Fruit fly (Drosophila melanogaster) whole organism, embryonic: ENCODE data around the gene spo.
A peak's percentile ranks its signal among the peaks of the same experiment; 100 is the strongest.

Experiments
- Bgb ChIP-seq: fragments of 200-800 bp; sonication (Bioruptor generic); IDR thresholded peaks from 2 replicates; pipeline ENCODE4 v1.3.6; 2022; ENCODE audit warnings: missing biosample characterization, missing genetic modification characterization; ENCODE audit not compliant: partially characterized antibody
- CG10147 ChIP-seq: fragments of 200-800 bp; sonication (Bioruptor generic); optimal IDR thresholded peaks from 2 replicates; lab custom pipeline; 2019; ENCODE audit warnings: missing biosample characterization, mild to moderate bottlenecking, missing genetic modification characterization, moderate library complexity
- CG11398 ChIP-seq: fragments of 200-800 bp; sonication (Bioruptor generic); optimal IDR thresholded peaks from 2 replicates; lab custom pipeline; 2016; ENCODE audit warnings: missing biosample characterization, missing genetic modification characterization
- CG13123 ChIP-seq: fragments of 200-800 bp; sonication (Bioruptor generic); optimal IDR thresholded peaks from 2 replicates; lab custom pipeline; 2016; ENCODE audit warnings: missing biosample characterization, missing genetic modification characterization
- CG13287 ChIP-seq: fragments of 200-800 bp; sonication (Bioruptor generic); IDR thresholded peaks from 2 replicates; pipeline ENCODE4 v1.3.6; 2022; ENCODE audit warnings: missing biosample characterization, missing genetic modification characterization; ENCODE audit not compliant: partially characterized antibody
- CG15011 ChIP-seq: fragments of 200-800 bp; sonication (Bioruptor generic); optimal IDR thresholded peaks from 3 replicates; lab custom pipeline; 2018; ENCODE audit warnings: missing biosample characterization, mild to moderate bottlenecking, missing genetic modification characterization
- CG16779 ChIP-seq: fragments of 200-800 bp; sonication (Bioruptor generic); IDR thresholded peaks from 2 replicates; pipeline ENCODE4 v1.3.6; 2022; ENCODE audit warnings: missing biosample characterization, missing genetic modification characterization
- CG16813 ChIP-seq: fragments of 200-800 bp; sonication (Bioruptor generic); IDR thresholded peaks from 3 replicates; pipeline ENCODE4 v1.3.6; 2022; ENCODE audit warnings: missing biosample characterization, missing genetic modification characterization; ENCODE audit not compliant: partially characterized antibody
- CG16863 ChIP-seq: fragments of 200-800 bp; sonication (Bioruptor generic); optimal IDR thresholded peaks from 3 replicates; lab custom pipeline; 2016; ENCODE audit warnings: missing biosample characterization, missing genetic modification characterization
- CG17802 ChIP-seq: fragments of 200-800 bp; sonication (Bioruptor generic); optimal IDR thresholded peaks from 2 replicates; lab custom pipeline; 2018; ENCODE audit warnings: missing biosample characterization, mild to moderate bottlenecking, missing genetic modification characterization, moderate library complexity
- CG18599 ChIP-seq: fragments of 200-800 bp; sonication (Bioruptor generic); optimal IDR thresholded peaks from 3 replicates; lab custom pipeline; 2017; ENCODE audit warnings: missing biosample characterization, missing genetic modification characterization, mild to moderate bottlenecking, moderate library complexity, missing genetic modification reagents
- CG2120 ChIP-seq: fragments of 200-800 bp; sonication (Bioruptor generic); optimal IDR thresholded peaks from 3 replicates; lab custom pipeline; 2016; ENCODE audit warnings: missing biosample characterization, missing genetic modification characterization
- CG2875 ChIP-seq: fragments of 200-800 bp; sonication (Bioruptor generic); optimal IDR thresholded peaks from 2 replicates; lab custom pipeline; 2017; ENCODE audit warnings: missing biosample characterization, mild to moderate bottlenecking, missing genetic modification characterization, missing genetic modification reagents
- CG30431 ChIP-seq: fragments of 200-800 bp; sonication (Bioruptor generic); optimal IDR thresholded peaks from 2 replicates; lab custom pipeline; 2017; ENCODE audit warnings: missing biosample characterization, missing genetic modification characterization
- CG34224 ChIP-seq: fragments of 200-800 bp; sonication (Bioruptor generic); IDR thresholded peaks from 3 replicates; pipeline ENCODE4 v1.3.6; 2022; ENCODE audit warnings: missing biosample characterization, missing genetic modification characterization; ENCODE audit not compliant: partially characterized antibody
- CG4282 ChIP-seq: fragments of 200-800 bp; sonication (Bioruptor generic); optimal IDR thresholded peaks from 2 replicates; lab custom pipeline; 2016; ENCODE audit warnings: missing biosample characterization, missing genetic modification characterization
- CG5953 ChIP-seq: fragments of 200-800 bp; sonication (Bioruptor generic); IDR thresholded peaks from 2 replicates; pipeline ENCODE4 v1.3.6; 2022; ENCODE audit warnings: missing biosample characterization, missing genetic modification characterization
- CG8478 ChIP-seq: fragments of >200 bp; optimal IDR thresholded peaks from 2 replicates; lab custom pipeline; 2018
- CG9817 ChIP-seq: fragments of 200-800 bp; sonication (Bioruptor generic); optimal IDR thresholded peaks from 2 replicates; lab custom pipeline; 2018; ENCODE audit warnings: missing biosample characterization, mild to moderate bottlenecking, missing genetic modification characterization, moderate library complexity
- D19A ChIP-seq: fragments of 200-800 bp; optimal IDR thresholded peaks from 3 replicates; lab custom pipeline; 2019; ENCODE audit warnings: missing biosample characterization, mild to moderate bottlenecking, missing genetic modification characterization, moderate library complexity
- D19B ChIP-seq: fragments of 200-800 bp; sonication (Bioruptor generic); optimal IDR thresholded peaks from 2 replicates; lab custom pipeline; 2017; ENCODE audit warnings: missing biosample characterization, mild to moderate bottlenecking, missing genetic modification characterization
- Dll ChIP-seq: fragments of 200-800 bp; sonication (Bioruptor generic); IDR thresholded peaks from 4 replicates; pipeline ENCODE4 v1.3.6; 2022; ENCODE audit warnings: missing biosample characterization, missing genetic modification characterization; ENCODE audit not compliant: partially characterized antibody
- E2f1 ChIP-seq: fragments of 200-800 bp; sonication (Bioruptor generic); IDR thresholded peaks from 2 replicates; pipeline ENCODE4 v1.3.6; 2022; ENCODE audit warnings: missing biosample characterization, missing genetic modification characterization
- Gsc ChIP-seq: fragments of 200-800 bp; sonication (Bioruptor generic); IDR thresholded peaks from 2 replicates; pipeline ENCODE4 v1.3.6; 2022; ENCODE audit warnings: missing biosample characterization, missing genetic modification characterization
- Med ChIP-seq: fragments of 200-800 bp; sonication (Bioruptor generic); peaks from one replicate; lab custom pipeline; 2016; ENCODE audit warnings: missing biosample characterization, missing genetic modification characterization, mild to moderate bottlenecking, inconsistent platforms, moderate library complexity
- Opbp ChIP-seq: fragments of 200-800 bp; sonication (Bioruptor generic); IDR thresholded peaks from 3 replicates; pipeline ENCODE4 v1.3.6; 2022; ENCODE audit warnings: missing biosample characterization, missing genetic modification characterization; ENCODE audit not compliant: partially characterized antibody
- Rx ChIP-seq: fragments of 200-800 bp; sonication (Bioruptor generic); IDR thresholded peaks from 2 replicates; pipeline ENCODE4 v1.3.6; 2022; ENCODE audit warnings: missing biosample characterization, missing genetic modification characterization
- Ssrp ChIP-seq: fragments of 200-800 bp; sonication (Bioruptor generic); optimal IDR thresholded peaks from 2 replicates; lab custom pipeline; 2018; ENCODE audit warnings: missing biosample characterization, mild to moderate bottlenecking, missing genetic modification characterization, moderate library complexity
- ab ChIP-seq: fragments of 200-800 bp; sonication (Bioruptor generic); optimal IDR thresholded peaks from 2 replicates; lab custom pipeline; 2016; ENCODE audit warnings: missing biosample characterization, missing genetic modification characterization
- aop ChIP-seq: fragments of 200-800 bp; sonication (Bioruptor generic); IDR thresholded peaks from 2 replicates; pipeline ENCODE4 v1.3.6; 2022; ENCODE audit warnings: missing biosample characterization, missing genetic modification characterization
- ase ChIP-seq: fragments of 200-800 bp; sonication (Bioruptor generic); IDR thresholded peaks from 3 replicates; pipeline ENCODE4 v1.3.6; 2022; ENCODE audit warnings: missing biosample characterization, missing genetic modification characterization
- ato ChIP-seq: fragments of 200-800 bp; sonication (Bioruptor generic); IDR thresholded peaks from 2 replicates; pipeline ENCODE4 v1.3.6; 2022; ENCODE audit warnings: missing biosample characterization, missing genetic modification characterization; ENCODE audit not compliant: partially characterized antibody
- bsh ChIP-seq, 2 experiments: fragments of 200-800 bp; sonication (Bioruptor generic); optimal IDR thresholded peaks; 2 replicates each; lab custom pipeline; 2017 to 2018; ENCODE audit warnings: mild to moderate bottlenecking in 2 of 2, missing biosample characterization in 2 of 2, missing genetic modification characterization in 2 of 2, moderate library complexity in 1 of 2
- chif ChIP-seq, 2 experiments: fragments of 200-800 bp; sonication (Bioruptor generic); optimal IDR thresholded peaks; 3 replicates each; lab custom pipeline; 2016; ENCODE audit warnings: missing biosample characterization in 2 of 2, missing genetic modification characterization in 2 of 2
- corto ChIP-seq: fragments of 200-800 bp; sonication (Bioruptor generic); optimal IDR thresholded peaks from 2 replicates; lab custom pipeline; 2016; ENCODE audit warnings: missing biosample characterization, mild to moderate bottlenecking, missing genetic modification characterization, moderate library complexity
- ems ChIP-seq: fragments of 200-800 bp; sonication (Bioruptor generic); optimal IDR thresholded peaks from 3 replicates; lab custom pipeline; 2016; ENCODE audit warnings: missing biosample characterization, missing genetic modification characterization
- exex ChIP-seq: fragments of 200-800 bp; sonication (Bioruptor generic); optimal IDR thresholded peaks from 4 replicates; lab custom pipeline; 2018; ENCODE audit warnings: missing biosample characterization, mild to moderate bottlenecking, missing genetic modification characterization, moderate library complexity
- fd64A ChIP-seq: fragments of 200-800 bp; sonication (Bioruptor generic); optimal IDR thresholded peaks from 3 replicates; lab custom pipeline; 2018; ENCODE audit warnings: missing biosample characterization, mild to moderate bottlenecking, missing genetic modification characterization
- ftz-f1 ChIP-seq: fragments of 200-800 bp; sonication (Bioruptor generic); optimal IDR thresholded peaks from 2 replicates; lab custom pipeline; 2016; ENCODE audit warnings: missing biosample characterization, missing genetic modification characterization
- grn ChIP-seq: fragments of 200-800 bp; sonication (Bioruptor generic); optimal IDR thresholded peaks from 3 replicates; lab custom pipeline; 2017; ENCODE audit warnings: missing biosample characterization, missing genetic modification characterization
- lilli ChIP-seq: fragments of 200-800 bp; sonication (Bioruptor generic); optimal IDR thresholded peaks from 3 replicates; lab custom pipeline; 2016; ENCODE audit warnings: missing biosample characterization, missing genetic modification characterization
- nerfin-2 ChIP-seq: fragments of 200-800 bp; sonication (Bioruptor generic); IDR thresholded peaks from 2 replicates; pipeline ENCODE4 v1.3.6; 2022; ENCODE audit warnings: missing biosample characterization, missing genetic modification characterization; ENCODE audit not compliant: partially characterized antibody
- p53 ChIP-seq: fragments of 200-800 bp; sonication (Bioruptor generic); optimal IDR thresholded peaks from 2 replicates; lab custom pipeline; 2016; ENCODE audit warnings: missing biosample characterization, missing genetic modification characterization
- pan ChIP-seq, 4 experiments: fragments of >200 bp in 3 of 4; fragments of 200-800 bp in 1 of 4; sonication (Bioruptor generic) in 1 of 4; optimal IDR thresholded peaks in 3 of 4; IDR thresholded peaks in 1 of 4; 2 replicates each; pipeline versions ENCODE4 v1.3.6 to Lab custom; 2017 to 2022; ENCODE audit warnings: missing biosample characterization in 2 of 4, missing genetic modification characterization in 2 of 4, mixed read lengths in 1 of 4
- pnt ChIP-seq: fragments of 200-800 bp; sonication (Bioruptor generic); optimal IDR thresholded peaks from 3 replicates; lab custom pipeline; 2016; ENCODE audit warnings: missing biosample characterization, missing genetic modification characterization
- psq ChIP-seq: fragments of 200-800 bp; sonication (Bioruptor generic); optimal IDR thresholded peaks from 2 replicates; lab custom pipeline; 2017; ENCODE audit warnings: missing biosample characterization, missing genetic modification characterization
- slbo ChIP-seq: fragments of 200-800 bp; sonication (Bioruptor generic); IDR thresholded peaks from 2 replicates; pipeline ENCODE4 v1.3.6; 2022; ENCODE audit warnings: missing biosample characterization, missing genetic modification characterization
- ssp ChIP-seq: fragments of 200-800 bp; sonication (Bioruptor generic); IDR thresholded peaks from 2 replicates; pipeline ENCODE4 v1.3.6; 2022; ENCODE audit warnings: missing biosample characterization, missing genetic modification characterization
- tin ChIP-seq: fragments of 200-800 bp; sonication (Bioruptor generic); optimal IDR thresholded peaks from 3 replicates; lab custom pipeline; 2016; ENCODE audit warnings: missing biosample characterization, missing genetic modification characterization
- tio ChIP-seq: fragments of 200-800 bp; sonication (Bioruptor generic); optimal IDR thresholded peaks from 2 replicates; lab custom pipeline; 2017; ENCODE audit warnings: missing biosample characterization, missing genetic modification characterization, inconsistent platforms

The spo gene

DNA sequence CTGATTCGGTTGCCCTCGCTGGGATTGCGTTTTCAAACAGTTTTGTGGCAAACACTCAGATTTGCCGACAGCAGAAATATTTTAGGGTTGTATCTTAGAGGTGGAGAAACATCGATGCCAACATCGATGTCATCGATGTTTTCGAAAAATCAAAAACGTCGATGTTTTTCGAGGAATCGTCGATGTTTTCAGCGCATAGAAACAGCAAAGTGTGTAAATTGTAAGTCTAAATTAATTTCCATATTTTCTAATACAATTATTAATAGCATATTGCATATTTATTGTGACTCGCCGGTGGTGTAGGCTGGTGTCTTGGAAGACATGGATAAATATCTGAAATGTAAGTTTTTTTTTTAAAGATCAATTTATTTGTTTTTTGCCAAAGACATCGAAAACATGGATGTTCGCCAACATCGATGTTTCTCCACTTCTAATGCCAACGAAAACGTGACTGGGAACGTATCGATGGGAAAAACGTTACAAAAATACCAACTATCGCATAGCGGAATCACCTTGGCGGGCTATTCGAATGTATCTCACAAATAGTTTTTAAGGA lies 11.6 kb upstream of the spo start, which contains the start of gene TM9SF3 (continued):
- peak; percentile 88 for TF ChIP-seq CG16813 (GFP tag; lab: Robert Waterston, UW)
- no peak for TF ChIP-seq CG17802 (tag; lab: Kevin White, UChicago)
- no peak for TF ChIP-seq Rx (GFP tag; lab: Robert Waterston, UW)
- no peak for TF ChIP-seq pnt (GFP tag; lab: Kevin White, UChicago)
- TF ChIP-seq pan (optimal IDR thresholded peaks at IDR 0.05; lab: Kevin White, UChicago) = no peak
- TF ChIP-seq pan (GFP tag; optimal IDR thresholded peaks at IDR 0.05 in 1 of 2, IDR thresholded peaks at IDR 0.05 in 1 of 2) = no peak
- TF ChIP-seq CG16779 (GFP tag; lab: Robert Waterston, UW) = no peak
- TF ChIP-seq slbo (GFP tag; lab: Robert Waterston, UW) = peak; percentile 46; the same call in 1 of the 2 replicates
- peak; percentile 49 for TF ChIP-seq CG2120
- TF ChIP-seq lilli (GFP tag; lab: Kevin White, UChicago) = peak; percentile 34
- TF ChIP-seq CG30431 (GFP tag; lab: Kevin White, UChicago) = no peak
- no peak for TF ChIP-seq exex (tag; lab: Kevin White, UChicago)
- TF ChIP-seq psq = no peak
- no peak for TF ChIP-seq Gsc (GFP tag; lab: Robert Waterston, UW)
- peak; percentile 78 for TF ChIP-seq Opbp (GFP tag; lab: Robert Waterston, UW)
- peak; percentile 84 for TF ChIP-seq CG34224 (GFP tag; lab: Robert Waterston, UW)
- peak; percentile 19 for TF ChIP-seq tin (GFP tag; lab: Kevin White, UChicago)
- TF ChIP-seq CG18599 (GFP tag; lab: Kevin White, UChicago) = no peak
- peak; percentile 25 for TF ChIP-seq CG10147 (GFP tag; lab: Kevin White, UChicago)
- no peak for TF ChIP-seq aop (GFP tag; lab: Robert Waterston, UW)
- no peak for TF ChIP-seq corto (GFP tag; lab: Kevin White, UChicago)
- peak; percentile 81 for TF ChIP-seq Bgb
- TF ChIP-seq CG8478 (lab: Kevin White, UChicago) = no peak
- no peak for TF ChIP-seq ab (GFP tag; lab: Kevin White, UChicago)
- TF ChIP-seq CG11398 (GFP tag; lab: Kevin White, UChicago) = no peak
- no peak for TF ChIP-seq E2f1
- peak; percentile 25 for TF ChIP-seq ems
- TF ChIP-seq CG5953 (GFP tag; lab: Robert Waterston, UW) = no peak
- TF ChIP-seq grn = no peak
- TF ChIP-seq ase (GFP tag; lab: Robert Waterston, UW) = no peak
- TF ChIP-seq CG4282 (GFP tag; lab: Kevin White, UChicago) = no peak
- no peak for TF ChIP-seq D19A
- no peak for TF ChIP-seq CG2875 (GFP tag; lab: Kevin White, UChicago)
- peak in 1 of 2 experiments; percentile 8 for TF ChIP-seq bsh (GFP tag; optimal IDR thresholded peaks at IDR 0.05; lab: Kevin White, UChicago)
- TF ChIP-seq nerfin-2 (GFP tag; lab: Robert Waterston, UW) = peak; percentile 83
- peak; percentile 89 for TF ChIP-seq CG13287 (GFP tag; lab: Robert Waterston, UW)
- TF ChIP-seq Ssrp (tag; lab: Kevin White, UChicago) = no peak
- peak; percentile 59 for TF ChIP-seq Med (GFP tag; lab: Kevin White, UChicago)
- peak; percentile 63 for TF ChIP-seq ato
- TF ChIP-seq p53 = no peak
- TF ChIP-seq CG15011 = no peak
- no peak for TF ChIP-seq fd64A (GFP tag; lab: Kevin White, UChicago)
- 0 out of 2 replicates have a peak, but pooled peaks have one; percentile 22 for TF ChIP-seq ssp (GFP tag; lab: Robert Waterston, UW)
- peak; percentile 13 for TF ChIP-seq tio (GFP tag; lab: Kevin White, UChicago)
- TF ChIP-seq D19B (GFP tag; lab: Kevin White, UChicago) = no peak
- TF ChIP-seq Dll (GFP tag; lab: Robert Waterston, UW) = peak; percentile 92
- no peak for TF ChIP-seq ftz-f1
- TF ChIP-seq CG9817 (tag; lab: Kevin White, UChicago) = no peak
- TF ChIP-seq chif (GFP tag; optimal IDR thresholded peaks at IDR 0.05; lab: Kevin White, UChicago) = no peak
- no peak for TF ChIP-seq CG13123 (GFP tag; lab: Kevin White, UChicago)
- no peak for TF ChIP-seq CG16863 (GFP tag; lab: Kevin White, UChicago)
